Worm (Caenorhabditis elegans): ENCODE results near the gene snpn-1.

Gene snpn-1

ce11 chrIV:5131781-5132180, 40.9 kb upstream of the snpn-1 start:
- TF ChIP-seq ztf-4 (tag; optimal IDR thresholded peaks at IDR 0.05) (no peak), fos-1 (tag; optimal IDR thresholded peaks at IDR 0.05) (peak; percentile 45)

- TF ChIP-seq snpc-4 (tag; optimal IDR thresholded peaks at IDR 0.05) (no peak), C34F6.9 (tag; optimal IDR thresholded peaks at IDR 0.05) (no peak), nhr-129 (tag; optimal IDR thresholded peaks at IDR 0.05) (no peak), gmeb-1 (tag; optimal IDR thresholded peaks at IDR 0.05) (no peak), mdl-1 (tag; optimal IDR thresholded peaks at IDR 0.05) (no peak), unc-55 (GFP tag; optimal IDR thresholded peaks at IDR 0.05) (no peak), mbf-1 (tag; optimal IDR thresholded peaks at IDR 0.05) (no peak), mab-5 (tag; optimal IDR thresholded peaks at IDR 0.05) (no peak), zag-1 (tag; optimal IDR thresholded peaks at IDR 0.05) (no peak), Y55F3AM.14 (GFP tag; optimal IDR thresholded peaks at IDR 0.05) (no peak), crh-2 (tag; optimal IDR thresholded peaks at IDR 0.05) (no peak), nhr-23 (tag; optimal IDR thresholded peaks at IDR 0.05) (no peak), sma-9 (GFP tag; optimal IDR thresholded peaks at IDR 0.05) (no peak), sma-9 (tag; optimal IDR thresholded peaks at IDR 0.05) (no peak), lsy-2 (tag; optimal IDR thresholded peaks at IDR 0.05) (no peak), unc-39 (tag; optimal IDR thresholded peaks at IDR 0.05) (no peak), elt-1 (tag; optimal IDR thresholded peaks at IDR 0.05) (no peak), alr-1 (tag; optimal IDR thresholded peaks at IDR 0.05) (no peak), nhr-11 (tag; optimal IDR thresholded peaks at IDR 0.05) (no peak), dmd-4 (tag; optimal IDR thresholded peaks at IDR 0.05) (no peak)
Observed at ce11 chrIV:5121995-5122394, 31.2 kb upstream of the snpn-1 start, which contains the start of gene tkr-3. Gene tkr-3, minus strand, starts transcription at chrIV:5122095.

- no peak for TF ChIP-seq sma-9 (GFP tag; optimal IDR thresholded peaks at IDR 0.05)
- TF ChIP-seq sma-9 (tag; optimal IDR thresholded peaks at IDR 0.05), result no peak
- TF ChIP-seq C34F6.9 (tag; optimal IDR thresholded peaks at IDR 0.05), result no peak
- no peak for TF ChIP-seq snpc-4 (tag; optimal IDR thresholded peaks at IDR 0.05)
- no peak for TF ChIP-seq mdl-1 (tag; optimal IDR thresholded peaks at IDR 0.05)
Observed at ce11 chrIV:5111533-5111932, 20.7 kb upstream of the snpn-1 start, which contains the start of gene AC7.3. Gene AC7.3, plus strand, starts transcription at chrIV:5111833.

- TF ChIP-seq aly-2 (tag; optimal IDR thresholded peaks at IDR 0.05), result no peak
- TF ChIP-seq mdl-1 (tag; optimal IDR thresholded peaks at IDR 0.05), result peak in 1 of 2 experiments; percentile 50
Observed at ce11 chrIV:5110391-5110930, 19.6 kb upstream of the snpn-1 start.

- TF ChIP-seq nhr-11 (tag; optimal IDR thresholded peaks at IDR 0.05) (no peak), nhr-25 (tag; optimal IDR thresholded peaks at IDR 0.05) (no peak), dmd-4 (tag; optimal IDR thresholded peaks at IDR 0.05) (no peak), blmp-1 (tag; optimal IDR thresholded peaks at IDR 0.05; ENCODE audit: insufficient read depth) (no peak), Y55F3AM.14 (GFP tag; optimal IDR thresholded peaks at IDR 0.05) (no peak), nhr-6 (tag; optimal IDR thresholded peaks at IDR 0.05) (no peak), snpc-4 (tag; optimal IDR thresholded peaks at IDR 0.05) (no peak), R02D3.7 (tag; optimal IDR thresholded peaks at IDR 0.05) (no peak), nhr-21 (tag; optimal IDR thresholded peaks at IDR 0.05) (no peak), aly-2 (tag; optimal IDR thresholded peaks at IDR 0.05) (no peak), nhr-237 (tag; optimal IDR thresholded peaks at IDR 0.05) (no peak), nhr-10 (tag; optimal IDR thresholded peaks at IDR 0.05) (no peak), sma-3 (GFP tag; optimal IDR thresholded peaks at IDR 0.05) (no peak), lsy-2 (tag; optimal IDR thresholded peaks at IDR 0.05) (no peak), unc-39 (tag; optimal IDR thresholded peaks at IDR 0.05) (no peak), F13H6.1 (tag; optimal IDR thresholded peaks at IDR 0.05) (no peak), nhr-23 (tag; optimal IDR thresholded peaks at IDR 0.05) (no peak), lin-11 (tag; optimal IDR thresholded peaks at IDR 0.05) (no peak), egl-27 (tag; optimal IDR thresholded peaks at IDR 0.05) (no peak)
Observed at ce11 chrIV:5109943-5110342, 19.1 kb upstream of the snpn-1 start.
